Fruit fly (Drosophila melanogaster) whole organism, embryonic: ENCODE data around the gene Arpc3A.

ENCODE experiments used
- Ada2b ChIP-seq: fragments of 200-800 bp; sonication (Bioruptor generic); IDR thresholded peaks from 2 replicates; pipeline ENCODE4 v1.3.6; 2022; ENCODE audit warnings: missing biosample characterization, missing genetic modification characterization
- Antp ChIP-seq: fragments of 200-800 bp; sonication (Bioruptor generic); optimal IDR thresholded peaks from 3 replicates; lab custom pipeline; 2016; ENCODE audit warnings: missing biosample characterization, missing genetic modification characterization
- Atf6 ChIP-seq: fragments of 200-800 bp; sonication (Bioruptor generic); IDR thresholded peaks from 2 replicates; pipeline ENCODE4 v1.3.6; 2022; ENCODE audit warnings: missing biosample characterization, missing genetic modification characterization
- Bdp1 ChIP-seq: fragments of 200-800 bp; sonication (Bioruptor generic); optimal IDR thresholded peaks from 3 replicates; lab custom pipeline; 2016; ENCODE audit warnings: missing biosample characterization, missing genetic modification characterization
- CG10267 ChIP-seq: fragments of 200-800 bp; sonication (Bioruptor generic); optimal IDR thresholded peaks from 2 replicates; lab custom pipeline; 2018; ENCODE audit warnings: missing biosample characterization, mild to moderate bottlenecking, missing genetic modification characterization, moderate library complexity
- CG10654 ChIP-seq: fragments of 200-800 bp; sonication (Bioruptor generic); optimal IDR thresholded peaks from 2 replicates; lab custom pipeline; 2016; ENCODE audit warnings: missing biosample characterization, missing genetic modification characterization
- CG11504 ChIP-seq: fragments of 200-800 bp; sonication (Bioruptor generic); optimal IDR thresholded peaks from 3 replicates; lab custom pipeline; 2019; ENCODE audit warnings: missing biosample characterization, mild to moderate bottlenecking, missing genetic modification characterization, moderate library complexity
- CG12071 ChIP-seq: fragments of 200-800 bp; sonication (Bioruptor generic); optimal IDR thresholded peaks from 3 replicates; lab custom pipeline; 2018; ENCODE audit warnings: missing biosample characterization, mild to moderate bottlenecking, missing genetic modification characterization
- CG16815 ChIP-seq: fragments of 200-800 bp; sonication (Bioruptor generic); optimal IDR thresholded peaks from 3 replicates; lab custom pipeline; 2017; ENCODE audit warnings: missing biosample characterization, mild to moderate bottlenecking, missing genetic modification characterization
- CG17359 ChIP-seq: fragments of 200-800 bp; sonication (Bioruptor generic); optimal IDR thresholded peaks from 3 replicates; lab custom pipeline; 2018; ENCODE audit warnings: missing biosample characterization, mild to moderate bottlenecking, missing genetic modification characterization, moderate library complexity
- CG18262 ChIP-seq: fragments of 200-800 bp; optimal IDR thresholded peaks from 3 replicates; lab custom pipeline; 2019; ENCODE audit warnings: missing biosample characterization, mild to moderate bottlenecking, missing genetic modification characterization, moderate library complexity
- CG1832 ChIP-seq: fragments of 200-800 bp; sonication (Bioruptor generic); optimal IDR thresholded peaks from 2 replicates; lab custom pipeline; 2017; ENCODE audit warnings: missing biosample characterization, mild to moderate bottlenecking, missing genetic modification characterization, inconsistent platforms
- CG18599 ChIP-seq: fragments of 200-800 bp; sonication (Bioruptor generic); optimal IDR thresholded peaks from 3 replicates; lab custom pipeline; 2017; ENCODE audit warnings: missing biosample characterization, missing genetic modification characterization, mild to moderate bottlenecking, moderate library complexity, missing genetic modification reagents
- CG18619 ChIP-seq: fragments of 200-800 bp; sonication (Bioruptor generic); optimal IDR thresholded peaks from 3 replicates; lab custom pipeline; 2017; ENCODE audit warnings: missing biosample characterization, mild to moderate bottlenecking, missing genetic modification characterization
- CG2712 ChIP-seq: fragments of 200-800 bp; optimal IDR thresholded peaks from 3 replicates; lab custom pipeline; 2019; ENCODE audit warnings: missing biosample characterization, mild to moderate bottlenecking, missing genetic modification characterization, moderate library complexity
- CG43689 ChIP-seq: fragments of 200-800 bp; sonication (Bioruptor generic); IDR thresholded peaks from 2 replicates; pipeline ENCODE4 v1.3.6; 2022; ENCODE audit warnings: missing biosample characterization, missing genetic modification characterization
- CG4820 ChIP-seq: fragments of 200-800 bp; sonication (Bioruptor generic); optimal IDR thresholded peaks from 3 replicates; lab custom pipeline; 2016; ENCODE audit warnings: missing biosample characterization, missing genetic modification characterization
- CG4854 ChIP-seq: fragments of 200-800 bp; sonication (Bioruptor generic); optimal IDR thresholded peaks from 2 replicates; lab custom pipeline; 2016; ENCODE audit warnings: missing biosample characterization, missing genetic modification characterization, inconsistent platforms
- CG7271 ChIP-seq: fragments of 200-800 bp; sonication (Bioruptor generic); optimal IDR thresholded peaks from 2 replicates; lab custom pipeline; 2018; ENCODE audit warnings: missing biosample characterization, mild to moderate bottlenecking, missing genetic modification characterization, moderate library complexity
- CG9932 ChIP-seq: fragments of 200-800 bp; sonication (Bioruptor generic); IDR thresholded peaks from 2 replicates; pipeline ENCODE4 v1.3.6; 2022; ENCODE audit warnings: missing biosample characterization, missing genetic modification characterization
- Dbx ChIP-seq: fragments of 200-800 bp; sonication (Bioruptor generic); IDR thresholded peaks from 3 replicates; pipeline ENCODE4 v1.3.6; 2022; ENCODE audit warnings: missing biosample characterization, missing genetic modification characterization
- Dip3 ChIP-seq: fragments of 200-800 bp; sonication (Bioruptor generic); optimal IDR thresholded peaks from 3 replicates; lab custom pipeline; 2016; ENCODE audit warnings: missing biosample characterization, missing genetic modification characterization
- Elba2 ChIP-seq: fragments of 200-800 bp; sonication (Bioruptor generic); optimal IDR thresholded peaks from 3 replicates; lab custom pipeline; 2016; ENCODE audit warnings: missing biosample characterization, missing genetic modification characterization
- Hand ChIP-seq: fragments of 200-800 bp; sonication (Bioruptor generic); optimal IDR thresholded peaks from 2 replicates; lab custom pipeline; 2017; ENCODE audit warnings: mild to moderate bottlenecking, missing biosample characterization, missing genetic modification reagents, missing genetic modification characterization
- HmgZ ChIP-seq: fragments of 200-800 bp; sonication (Bioruptor generic); optimal IDR thresholded peaks from 2 replicates; lab custom pipeline; 2018; ENCODE audit warnings: missing biosample characterization, mild to moderate bottlenecking, missing genetic modification characterization
- Kr ChIP-seq: fragments of 200-800 bp; sonication (Bioruptor generic); optimal IDR thresholded peaks from 2 replicates; lab custom pipeline; 2017; ENCODE audit warnings: missing biosample characterization, mild to moderate bottlenecking, missing genetic modification characterization
- Lpt ChIP-seq: fragments of >200 bp; optimal IDR thresholded peaks from 2 replicates; lab custom pipeline; 2018; ENCODE audit warnings: missing biosample characterization, missing genetic modification characterization
- Poxn ChIP-seq: fragments of 200-800 bp; sonication (Bioruptor generic); IDR thresholded peaks from 2 replicates; pipeline ENCODE4 v1.3.6; 2022; ENCODE audit warnings: missing biosample characterization, missing genetic modification characterization
- Spps ChIP-seq: fragments of 200-800 bp; sonication (Bioruptor generic); optimal IDR thresholded peaks from 2 replicates; lab custom pipeline; 2018; ENCODE audit warnings: missing biosample characterization, mild to moderate bottlenecking, missing genetic modification characterization
- bowl ChIP-seq: fragments of 200-800 bp; sonication (Bioruptor generic); IDR thresholded peaks from 2 replicates; pipeline ENCODE4 v1.3.6; 2022; ENCODE audit warnings: missing biosample characterization, missing genetic modification characterization
- cg ChIP-seq: fragments of 200-800 bp; sonication (Bioruptor generic); optimal IDR thresholded peaks from 3 replicates; lab custom pipeline; 2019; ENCODE audit warnings: missing biosample characterization, mild to moderate bottlenecking, missing genetic modification characterization, moderate library complexity
- corto ChIP-seq: fragments of 200-800 bp; sonication (Bioruptor generic); optimal IDR thresholded peaks from 2 replicates; lab custom pipeline; 2016; ENCODE audit warnings: missing biosample characterization, mild to moderate bottlenecking, missing genetic modification characterization, moderate library complexity
- dati ChIP-seq: fragments of 200-800 bp; sonication (Bioruptor generic); IDR thresholded peaks from 2 replicates; pipeline ENCODE4 v1.3.6; 2022; ENCODE audit warnings: missing biosample characterization, missing genetic modification characterization
- dmrt11E ChIP-seq: fragments of 200-800 bp; sonication (Bioruptor generic); optimal IDR thresholded peaks from 3 replicates; lab custom pipeline; 2018; ENCODE audit warnings: missing biosample characterization, mild to moderate bottlenecking, missing genetic modification characterization, moderate library complexity
- dmrt99B ChIP-seq: fragments of 200-800 bp; sonication (Bioruptor generic); optimal IDR thresholded peaks from 2 replicates; lab custom pipeline; 2018; ENCODE audit warnings: missing biosample characterization, mild to moderate bottlenecking, missing genetic modification characterization, moderate library complexity
- fd3F ChIP-seq: fragments of 200-800 bp; sonication (Bioruptor generic); optimal IDR thresholded peaks from 2 replicates; lab custom pipeline; 2018; ENCODE audit warnings: missing biosample characterization, mild to moderate bottlenecking, missing genetic modification characterization, moderate library complexity
- lab ChIP-seq: fragments of 200-800 bp; sonication (Bioruptor generic); optimal IDR thresholded peaks from 3 replicates; lab custom pipeline; 2017; ENCODE audit warnings: missing biosample characterization, missing genetic modification characterization, mild to moderate bottlenecking, moderate library complexity, missing genetic modification reagents
- lbe ChIP-seq: fragments of 200-800 bp; sonication (Bioruptor generic); optimal IDR thresholded peaks from 2 replicates; lab custom pipeline; 2016; ENCODE audit warnings: missing biosample characterization, mild to moderate bottlenecking, missing genetic modification characterization
- pita ChIP-seq: fragments of 200-800 bp; sonication (Bioruptor generic); optimal IDR thresholded peaks from 2 replicates; lab custom pipeline; 2017; ENCODE audit warnings: missing biosample characterization, mild to moderate bottlenecking, missing genetic modification characterization
- pros ChIP-seq: fragments of 200-800 bp; sonication (Bioruptor generic); optimal IDR thresholded peaks from 3 replicates; lab custom pipeline; 2019; ENCODE audit warnings: missing biosample characterization, mild to moderate bottlenecking, missing genetic modification characterization, moderate library complexity
- ranshi ChIP-seq: fragments of 200-800 bp; sonication (Bioruptor generic); IDR thresholded peaks from 2 replicates; pipeline ENCODE4 v1.3.6; 2022; ENCODE audit warnings: missing biosample characterization, missing genetic modification characterization
- sd ChIP-seq: fragments of 200-800 bp; sonication (Bioruptor generic); optimal IDR thresholded peaks from 3 replicates; lab custom pipeline; 2018; ENCODE audit warnings: missing biosample characterization, mild to moderate bottlenecking, missing genetic modification characterization, moderate library complexity
- sima ChIP-seq: fragments of 200-800 bp; sonication (Bioruptor generic); optimal IDR thresholded peaks from 2 replicates; lab custom pipeline; 2016; ENCODE audit warnings: missing biosample characterization, missing genetic modification characterization
- trh ChIP-seq: fragments of 200-800 bp; sonication (Bioruptor generic); optimal IDR thresholded peaks from 2 replicates; lab custom pipeline; 2016; ENCODE audit warnings: missing biosample characterization, missing genetic modification characterization
- twi ChIP-seq: fragments of 200-800 bp; optimal IDR thresholded peaks from 2 replicates; lab custom pipeline; 2019; ENCODE audit warnings: missing biosample characterization, mild to moderate bottlenecking, missing genetic modification characterization, moderate library complexity
- unc-4 ChIP-seq: fragments of 200-800 bp; sonication (Bioruptor generic); IDR thresholded peaks from 2 replicates; pipeline ENCODE4 v1.3.6; 2022; ENCODE audit warnings: missing biosample characterization, missing genetic modification characterization; ENCODE audit not compliant: partially characterized antibody
- vfl ChIP-seq: fragments of 200-800 bp; sonication (Bioruptor generic); optimal IDR thresholded peaks from 2 replicates; lab custom pipeline; 2016; ENCODE audit warnings: missing biosample characterization, missing genetic modification characterization
- zf30C ChIP-seq: fragments of 200-800 bp; sonication (Bioruptor generic); optimal IDR thresholded peaks from 3 replicates; lab custom pipeline; 2018; ENCODE audit warnings: missing biosample characterization, mild to moderate bottlenecking, missing genetic modification characterization

Arpc3A gene

DNA sequence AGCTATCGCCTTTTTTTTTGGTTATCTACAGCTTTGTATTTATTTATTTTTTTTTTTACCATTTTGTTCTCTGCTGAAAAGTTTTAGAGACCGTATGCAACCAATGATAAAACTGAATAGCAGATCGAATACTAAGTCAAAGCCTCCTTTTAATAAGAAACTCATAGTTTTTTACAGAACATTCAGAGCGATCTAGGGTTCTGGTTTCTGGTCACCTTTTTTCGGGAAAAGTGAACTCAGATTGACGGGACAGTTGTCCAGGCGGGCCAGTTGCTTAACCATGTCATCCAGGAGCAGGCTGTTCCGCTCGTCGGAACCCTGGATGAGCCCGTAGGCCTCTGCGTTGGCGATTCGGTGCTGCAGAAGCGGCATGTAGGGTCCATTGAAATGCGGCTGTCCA is 1.1 kb upstream of the Arpc3A start, which contains the start of gene CG43318:
TSS of gene CG43318 (minus strand) at position 101 of the 400 bp plus-strand sequence.
- TF ChIP-seq corto (no peak), unc-4 (GFP tag; lab: Robert Waterston, UW) (no peak), lbe (GFP tag; lab: Kevin White, UChicago) (no peak), CG18599 (GFP tag; lab: Kevin White, UChicago) (no peak), CG18262 (no peak), CG4820 (GFP tag; lab: Kevin White, UChicago) (no peak), Kr (GFP tag; lab: Kevin White, UChicago) (no peak), sima (GFP tag; lab: Kevin White, UChicago) (no peak), Spps (tag; lab: Kevin White, UChicago) (no peak), CG43689 (GFP tag; lab: Robert Waterston, UW) (no peak), dmrt11E (tag; lab: Kevin White, UChicago) (no peak), Elba2 (GFP tag; lab: Kevin White, UChicago) (no peak), pros (GFP tag; lab: Kevin White, UChicago) (no peak), Poxn (no peak), Antp (GFP tag; lab: Kevin White, UChicago) (no peak), dmrt99B (tag; lab: Kevin White, UChicago) (no peak), CG11504 (tag; lab: Kevin White, UChicago) (no peak), cg (no peak)

- TF ChIP-seq Hand (GFP tag; lab: Kevin White, UChicago), result no peak
- peak; percentile 93 for TF ChIP-seq CG10267 (tag; lab: Kevin White, UChicago)
- no peak for TF ChIP-seq lab (GFP tag; lab: Kevin White, UChicago)
- peak; percentile 72 for TF ChIP-seq CG9932
- no peak for TF ChIP-seq CG4854
- TF ChIP-seq dati, result no peak
- peak; percentile 73; the same call in 2 of the 3 replicates for TF ChIP-seq Dbx
- TF ChIP-seq Atf6, result peak; percentile 27; the same call in 1 of the 2 replicates
- no peak for TF ChIP-seq sd (tag; lab: Kevin White, UChicago)
- no peak for TF ChIP-seq zf30C (GFP tag; lab: Kevin White, UChicago)
- TF ChIP-seq CG16815 (GFP tag; lab: Kevin White, UChicago), result no peak
- TF ChIP-seq twi (tag; lab: Kevin White, UChicago), result peak; percentile 49
- no peak for TF ChIP-seq CG12071 (GFP tag; lab: Kevin White, UChicago)
- TF ChIP-seq CG7271, result peak; percentile 3
- TF ChIP-seq CG1832 (GFP tag; lab: Kevin White, UChicago), result no peak
- TF ChIP-seq pita, result no peak
- peak; percentile 28 for TF ChIP-seq CG17359
- peak; percentile 31 for TF ChIP-seq trh (GFP tag; lab: Kevin White, UChicago)
- peak; percentile 27 for TF ChIP-seq CG10654 (GFP tag; lab: Kevin White, UChicago)
- TF ChIP-seq HmgZ (tag; lab: Kevin White, UChicago), result no peak
- TF ChIP-seq Ada2b (GFP tag; lab: Robert Waterston, UW), result peak; percentile 6; the same call in 1 of the 2 replicates
- TF ChIP-seq Dip3 (GFP tag; lab: Kevin White, UChicago), result no peak
- no peak for TF ChIP-seq Bdp1 (GFP tag; lab: Kevin White, UChicago)
- no peak for TF ChIP-seq Lpt (GFP tag; lab: Kevin White, UChicago)
- peak; percentile 13 for TF ChIP-seq fd3F (GFP tag; lab: Kevin White, UChicago)
- no peak for TF ChIP-seq CG18619 (GFP tag; lab: Kevin White, UChicago)
- peak; percentile 83 for TF ChIP-seq CG2712
- TF ChIP-seq ranshi (GFP tag; lab: Robert Waterston, UW), result peak; percentile 41; the same call in 1 of the 2 replicates
- no peak for TF ChIP-seq CG11504 (tag; lab: Kevin White, UChicago)
- TF ChIP-seq vfl (GFP tag; lab: Kevin White, UChicago), result no peak
- TF ChIP-seq bowl (GFP tag; lab: Robert Waterston, UW), result no peak
Measured at dm6 chr3R:15836864-15837824, 2.7 kb downstream of the Arpc3A start, which contains the start of the genes ND-23 and spn-E. TSS of gene ND-23 (minus strand) at chr3R:15837117. TSS of gene spn-E (plus strand) at chr3R:15837419.
